Worm (Caenorhabditis elegans) whole organism, L4 larva: ENCODE data around the gene ugt-41.
A peak's percentile ranks its signal among the peaks of the same experiment; 100 is the strongest.

Source experiments
- F44E2.7 ChIP-seq: fragments of 200-800 bp; sonication (Bioruptor generic); IDR thresholded peaks from 2 replicates; pipeline ENCODE4 v2.1.2; 2022; ENCODE audit warnings: missing genetic modification characterization, missing compliant biosample characterization
- T20F7.1 ChIP-seq: fragments of 200-800 bp; sonication (Bioruptor generic); optimal IDR thresholded peaks from 2 replicates; lab custom pipeline; 2018; ENCODE audit warnings: mild to moderate bottlenecking, missing genetic modification characterization, missing compliant biosample characterization
- T26A8.4 ChIP-seq: fragments of 200-800 bp; sonication (Bioruptor generic); IDR thresholded peaks from 2 replicates; pipeline ENCODE4 v1.3.6; 2022; ENCODE audit warnings: missing genetic modification characterization, missing compliant biosample characterization
- ZK546.5 ChIP-seq, 2 experiments: sonication (generic microtip); optimal IDR thresholded peaks; 2 replicates each; lab custom pipeline; 2017; ENCODE audit warnings: missing biosample characterization in 2 of 2, missing genetic modification characterization in 2 of 2
- aha-1 ChIP-seq: fragments of 150-350 bp; peaks from one replicate; lab custom pipeline; 2014; ENCODE audit warnings: missing biosample characterization, missing genetic modification characterization
- ama-1 ChIP-seq: fragments of 150-350 bp; optimal IDR thresholded peaks from 2 replicates; lab custom pipeline; 2014; ENCODE audit warnings: inconsistent platforms, mixed read lengths
- attf-4 ChIP-seq: sonication (generic microtip); optimal IDR thresholded peaks from 3 replicates; lab custom pipeline; 2017; ENCODE audit warnings: missing biosample characterization, missing genetic modification characterization
- ceh-28 ChIP-seq: fragments of 150-350 bp; optimal IDR thresholded peaks from 2 replicates; lab custom pipeline; 2014; ENCODE audit warnings: missing biosample characterization, missing genetic modification reagents, missing genetic modification characterization
- ceh-82 ChIP-seq: sonication (generic microtip); optimal IDR thresholded peaks from 2 replicates; lab custom pipeline; 2017; ENCODE audit warnings: missing biosample characterization, missing genetic modification characterization
- ctbp-1 ChIP-seq: fragments of 200-800 bp; sonication (Bioruptor generic); IDR thresholded peaks from 2 replicates; pipeline ENCODE4 v1.3.6; 2022; ENCODE audit warnings: missing genetic modification reagents, missing genetic modification characterization, missing compliant biosample characterization
- daf-16 ChIP-seq, 3 experiments: sonication (generic microtip); optimal IDR thresholded peaks; 2 replicates each; lab custom pipeline; 2016 to 2017; ENCODE audit warnings: missing genetic modification characterization in 3 of 3, missing genetic modification reagents in 3 of 3, mild to moderate bottlenecking in 2 of 3, missing compliant biosample characterization in 2 of 3, missing biosample characterization in 1 of 3, moderate library complexity in 1 of 3
- dmd-6 ChIP-seq: fragments of 200-800 bp; sonication (Bioruptor generic); IDR thresholded peaks from 2 replicates; pipeline ENCODE4 v1.3.6; 2022; ENCODE audit warnings: missing genetic modification reagents, missing genetic modification characterization, missing compliant biosample characterization
- dmd-8 ChIP-seq: fragments of 200-800 bp; sonication (Bioruptor generic); IDR thresholded peaks from 2 replicates; pipeline ENCODE4 v1.3.6; 2022; ENCODE audit warnings: missing genetic modification characterization, missing compliant biosample characterization
- dpl-1 ChIP-seq: fragments of 150-350 bp; optimal IDR thresholded peaks from 2 replicates; lab custom pipeline; 2014; ENCODE audit warnings: missing biosample characterization, missing genetic modification reagents, missing genetic modification characterization
- dve-1 ChIP-seq: sonication (generic microtip); optimal IDR thresholded peaks from 2 replicates; lab custom pipeline; 2017; ENCODE audit warnings: antibody characterized with exemption, mild to moderate bottlenecking, missing genetic modification characterization, missing compliant biosample characterization; ENCODE audit not compliant: insufficient read depth
- hif-1 ChIP-seq, 2 experiments: sonication (generic microtip); optimal IDR thresholded peaks; 2 replicates each; lab custom pipeline; 2016 to 2017; ENCODE audit warnings: missing compliant biosample characterization in 2 of 2, missing genetic modification characterization in 2 of 2, missing genetic modification reagents in 2 of 2, missing genotype in 2 of 2, mild to moderate bottlenecking in 1 of 2
- hlh-30 ChIP-seq: sonication (generic microtip); optimal IDR thresholded peaks from 2 replicates; lab custom pipeline; 2017; ENCODE audit warnings: antibody characterized with exemption, mild to moderate bottlenecking, missing genetic modification characterization, missing compliant biosample characterization; ENCODE audit not compliant: insufficient read depth
- lin-15B ChIP-seq: fragments of 150-350 bp; sonication (generic microtip); optimal IDR thresholded peaks from 3 replicates; lab custom pipeline; 2014; ENCODE audit warnings: missing biosample characterization, missing genetic modification characterization
- madf-5 ChIP-seq, 2 experiments: fragments of 200-800 bp; sonication (Bioruptor generic); IDR thresholded peaks; 2 replicates each; pipeline ENCODE4 v1.3.6; 2022; ENCODE audit warnings: missing compliant biosample characterization in 2 of 2, missing genetic modification characterization in 2 of 2
- madf-9 ChIP-seq: fragments of 200-800 bp; sonication (Bioruptor generic); conservative IDR thresholded peaks from 2 replicates; pipeline ENCODE4 v1.3.6; 2022; ENCODE audit warnings: missing genetic modification reagents, missing genetic modification characterization, missing compliant biosample characterization
- mdl-1 ChIP-seq, 2 experiments: fragments of 150-350 bp in 1 of 2; sonication (generic microtip) in 1 of 2; optimal IDR thresholded peaks; 2 replicates each; lab custom pipeline; 2014 to 2017; ENCODE audit warnings: missing biosample characterization in 2 of 2, missing genetic modification characterization in 2 of 2
- mep-1 ChIP-seq: fragments of 150-350 bp; sonication (generic microtip); optimal IDR thresholded peaks from 3 replicates; lab custom pipeline; 2014; ENCODE audit warnings: missing biosample characterization, missing genetic modification characterization
- mxl-2 ChIP-seq: fragments of 200-800 bp; sonication (Bioruptor generic); conservative IDR thresholded peaks from 2 replicates; pipeline ENCODE4 v1.3.6; 2022; ENCODE audit warnings: missing genetic modification reagents, missing genetic modification characterization, missing compliant biosample characterization
- mxl-3 ChIP-seq: fragments of 200-800 bp; sonication (Bioruptor generic); optimal IDR thresholded peaks from 2 replicates; lab custom pipeline; 2018; ENCODE audit warnings: mild to moderate bottlenecking, missing genetic modification characterization, missing compliant biosample characterization
- nhr-102 ChIP-seq: sonication (generic microtip); optimal IDR thresholded peaks from 2 replicates; lab custom pipeline; 2016; ENCODE audit warnings: mild to moderate bottlenecking, missing genetic modification characterization, moderate library complexity, missing compliant biosample characterization
- nhr-11 ChIP-seq: fragments of 150-350 bp; optimal IDR thresholded peaks from 2 replicates; lab custom pipeline; 2014; ENCODE audit warnings: missing biosample characterization, missing genetic modification characterization
- nhr-28 ChIP-seq: fragments of 150-350 bp; optimal IDR thresholded peaks from 2 replicates; lab custom pipeline; 2014; ENCODE audit warnings: missing biosample characterization, missing genetic modification characterization
- nhr-48 ChIP-seq: sonication (generic microtip); optimal IDR thresholded peaks from 2 replicates; lab custom pipeline; 2016; ENCODE audit warnings: mild to moderate bottlenecking, missing genetic modification characterization, missing compliant biosample characterization
- nhr-76 ChIP-seq: fragments of 150-350 bp; optimal IDR thresholded peaks from 2 replicates; lab custom pipeline; 2014; ENCODE audit warnings: missing biosample characterization, missing genetic modification characterization
- nhr-77 ChIP-seq: fragments of 150-350 bp; optimal IDR thresholded peaks from 2 replicates; lab custom pipeline; 2014; ENCODE audit warnings: missing biosample characterization, missing genetic modification characterization
- pqm-1 ChIP-seq: sonication (generic microtip); optimal IDR thresholded peaks from 2 replicates; lab custom pipeline; 2017; ENCODE audit warnings: missing biosample characterization, missing genetic modification characterization
- unc-130 ChIP-seq: sonication (generic microtip); optimal IDR thresholded peaks from 2 replicates; lab custom pipeline; 2016; ENCODE audit warnings: missing genetic modification reagents, missing genetic modification characterization, missing compliant biosample characterization
- zip-11 ChIP-seq: fragments of 200-800 bp; sonication (Bioruptor generic); IDR thresholded peaks from 2 replicates; pipeline ENCODE4 v1.3.6; 2022; ENCODE audit warnings: missing genetic modification characterization, missing compliant biosample characterization

ugt-41 gene

ce11 chrV:7156079-7156478, 7.3 kb downstream of the ugt-41 start, which contains the start of gene F10D2.10:
F10D2.10 (minus strand) TSS chrV:7156179.
- TF ChIP-seq ctbp-1 (GFP tag; lab: Robert Waterston, UW) (no peak), aha-1 (tag; lab: Kevin White, UChicago) (peak; percentile 68)

DNA sequence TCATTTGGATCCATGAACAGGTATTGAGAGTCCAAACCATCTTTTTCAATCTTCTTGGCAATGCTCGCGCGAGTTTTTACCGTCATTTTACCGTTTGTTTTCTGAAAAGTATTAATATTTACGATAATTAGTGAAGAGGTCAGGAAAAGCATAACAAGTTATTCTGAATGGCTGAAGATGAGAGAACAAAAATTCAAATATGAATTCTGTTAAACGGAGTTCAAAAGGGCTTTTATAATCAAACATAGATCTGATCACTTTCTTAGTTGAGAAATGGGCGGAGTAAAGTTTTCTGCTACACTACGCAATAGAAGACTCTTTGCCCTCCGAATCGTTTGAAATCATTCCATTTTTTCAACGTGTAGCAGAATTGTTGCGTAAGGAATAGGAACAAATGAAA, 10.3 kb downstream of the ugt-41 start, which contains the start of gene fat-7:
TSS of gene fat-7 (minus strand) at position 101 of the 400 bp plus-strand sequence.
- TF ChIP-seq mxl-2: no peak
- no peak for TF ChIP-seq hlh-30
- no peak for TF ChIP-seq mep-1 (tag; lab: Kevin White, UChicago)
- TF ChIP-seq mdl-1 (tag; optimal IDR thresholded peaks at IDR 0.05; lab: Kevin White, UChicago): no peak
- no peak for TF ChIP-seq lin-15B
- TF ChIP-seq nhr-11 (tag; lab: Kevin White, UChicago): no peak
- no peak for TF ChIP-seq mxl-3 (GFP tag; lab: Kevin White, UChicago)
- no peak for TF ChIP-seq ZK546.5 (tag; optimal IDR thresholded peaks at IDR 0.05; lab: Kevin White, UChicago)
- no peak for TF ChIP-seq dmd-8 (GFP tag; lab: Robert Waterston, UW)
- TF ChIP-seq dve-1 (tag; lab: Kevin White, UChicago): no peak
- TF ChIP-seq attf-4 (tag; lab: Kevin White, UChicago): no peak
- no peak for TF ChIP-seq T20F7.1 (GFP tag; lab: Kevin White, UChicago)
- no peak for TF ChIP-seq unc-130 (GFP tag; lab: Kevin White, UChicago)
- no peak for TF ChIP-seq zip-11
- no peak for TF ChIP-seq dpl-1 (GFP tag; lab: Kevin White, UChicago)
- no peak for TF ChIP-seq madf-9 (GFP tag; lab: Robert Waterston, UW)
- TF ChIP-seq ceh-28: no peak
- no peak for TF ChIP-seq nhr-102

DNA sequence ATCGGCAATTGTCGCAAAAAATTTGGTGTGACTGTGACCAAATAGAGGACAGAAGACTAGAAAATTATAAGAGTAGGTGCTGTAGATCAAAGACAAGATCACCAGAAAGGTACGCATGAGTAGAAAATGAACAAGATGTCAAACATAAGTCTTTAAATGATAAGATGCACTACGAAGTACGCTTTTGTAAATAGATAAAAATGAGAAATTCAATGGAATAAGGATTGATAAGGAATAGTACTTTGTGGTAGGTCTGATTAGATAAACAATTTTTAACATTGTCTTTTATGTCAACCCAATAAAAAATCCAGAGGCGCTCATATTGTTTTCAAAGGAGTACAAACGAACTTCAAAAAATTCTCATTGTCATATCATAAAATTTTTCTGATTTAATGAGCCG, 12.8 kb downstream of the ugt-41 start, which contains the start of gene F10D2.8:
TSS of gene F10D2.8 (minus strand) at position 145 of the 400 bp plus-strand sequence.
- TF ChIP-seq nhr-48 (tag; lab: Kevin White, UChicago): peak; percentile 36
- no peak for TF ChIP-seq daf-16 (GFP tag; optimal IDR thresholded peaks at IDR 0.05; lab: Kevin White, UChicago)
- TF ChIP-seq daf-16 (tag; optimal IDR thresholded peaks at IDR 0.05; lab: Kevin White, UChicago): peak; percentile 83
- TF ChIP-seq pqm-1 (tag; lab: Kevin White, UChicago): peak; percentile 62
- TF ChIP-seq nhr-28 (tag; lab: Kevin White, UChicago): peak; percentile 99
- TF ChIP-seq nhr-102: peak; percentile 52
- TF ChIP-seq ceh-82 (tag; lab: Kevin White, UChicago): no peak
- peak; percentile 69 for TF ChIP-seq dve-1 (tag; lab: Kevin White, UChicago)
- peak; percentile 85 for TF ChIP-seq dmd-6 (GFP tag; lab: Robert Waterston, UW)
- TF ChIP-seq madf-5 (GFP tag; IDR thresholded peaks at IDR 0.05; lab: Robert Waterston, UW): no peak
- TF ChIP-seq aha-1 (tag; lab: Kevin White, UChicago): no peak
- TF ChIP-seq nhr-77 (tag; lab: Kevin White, UChicago): peak; percentile 26
- no peak for TF ChIP-seq ama-1 (lab: Kevin White, UChicago)

DNA sequence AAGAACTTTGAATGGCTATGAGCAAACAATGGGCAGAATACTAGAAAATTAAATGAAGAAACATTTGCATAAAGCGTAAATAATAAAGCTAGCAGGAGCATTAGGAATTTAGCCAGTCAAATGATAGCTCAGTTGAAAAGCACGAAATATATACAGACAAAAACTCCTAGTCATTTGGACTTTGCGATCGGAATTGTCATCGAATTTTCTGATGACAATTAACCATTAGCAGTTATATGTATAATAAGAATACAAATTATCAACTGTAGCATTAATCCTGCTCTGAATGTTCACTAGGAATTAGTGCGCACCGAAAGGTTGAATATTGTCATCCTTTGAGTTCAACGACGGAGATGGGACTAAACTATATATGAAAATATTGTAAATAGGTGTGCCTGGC, 16.0 kb downstream of the ugt-41 start, which contains the start of gene ugt-38:
TSS of gene ugt-38 (minus strand) at position 101 of the 400 bp plus-strand sequence.
- TF ChIP-seq nhr-76 (tag; lab: Kevin White, UChicago) (no peak), F44E2.7 (GFP tag; lab: Robert Waterston, UW) (no peak), hif-1 (tag; optimal IDR thresholded peaks at IDR 0.05; lab: Kevin White, UChicago) (no peak), pqm-1 (tag; lab: Kevin White, UChicago) (no peak), T26A8.4 (GFP tag; lab: Robert Waterston, UW) (no peak), aha-1 (tag; lab: Kevin White, UChicago) (peak; percentile 62)
- TF ChIP-seq, all 104 proteins: peak for 1
